Worm (Caenorhabditis elegans) whole organism, late embryonic: Measurements from ENCODE around the gene srxa-6.

Source experiments
- K09A11.1 ChIP-seq: sonication (generic microtip); optimal IDR thresholded peaks from 2 replicates; lab custom pipeline; 2017; ENCODE audit warnings: antibody characterized with exemption, mild to moderate bottlenecking, missing genetic modification characterization, missing compliant biosample characterization; ENCODE audit not compliant: insufficient read depth
- ceh-30 ChIP-seq: fragments of 150-350 bp; optimal IDR thresholded peaks from 2 replicates; lab custom pipeline; 2014; ENCODE audit warnings: missing biosample characterization, missing genetic modification characterization
- ceh-45 ChIP-seq: fragments of 200-800 bp; sonication (Bioruptor generic); IDR thresholded peaks from 2 replicates; pipeline ENCODE4 v1.3.6; 2022; ENCODE audit warnings: missing genetic modification reagents, missing genetic modification characterization, missing compliant biosample characterization
- hlh-30 ChIP-seq: sonication (generic microtip); optimal IDR thresholded peaks from 2 replicates; lab custom pipeline; 2017; ENCODE audit warnings: antibody characterized with exemption, missing genetic modification characterization, missing compliant biosample characterization; ENCODE audit not compliant: insufficient read depth
- pax-1 ChIP-seq: fragments of 150-350 bp; optimal IDR thresholded peaks from 2 replicates; lab custom pipeline; 2014; ENCODE audit warnings: missing biosample characterization, missing genetic modification characterization

ce11 chrV:20689481-20690039 is 45.2 kb upstream of the srxa-6 start, which contains the start of gene F53F8.3:
- no peak for TF ChIP-seq pax-1
- no peak for TF ChIP-seq ceh-45 (GFP tag; lab: Robert Waterston, UW)
- TF ChIP-seq K09A11.1 = no peak
- no peak for TF ChIP-seq hlh-30 (tag; lab: Kevin White, UChicago)
- no peak for TF ChIP-seq ceh-30 (tag; lab: Kevin White, UChicago)
